Fruit fly (Drosophila melanogaster): ENCODE results near the gene CG2116.

CG2116 gene

dm6 chrX:8145501-8146157 is 16.0 kb downstream of the CG2116 start, which contains the start of the genes alpha-PheRS and CG2129 (continued):
- TF ChIP-seq HLH4C (GFP tag; IDR thresholded peaks at IDR 0.05; ENCODE audit: partially characterized antibody), result peak; percentile 53
- peak; percentile 50 for TF ChIP-seq CG13296 (GFP tag; optimal IDR thresholded peaks at IDR 0.05)
- no peak for TF ChIP-seq bowl (GFP tag; IDR thresholded peaks at IDR 0.05)
- no peak for TF ChIP-seq dan (GFP tag; IDR thresholded peaks at IDR 0.05)
- no peak for TF ChIP-seq HLH3B (GFP tag; IDR thresholded peaks at IDR 0.05)
- no peak for TF ChIP-seq Fer2 (tag; optimal IDR thresholded peaks at IDR 0.05)
- TF ChIP-seq Mrtf (GFP tag; IDR thresholded peaks at IDR 0.05), result no peak
- no peak for TF ChIP-seq br (optimal IDR thresholded peaks at IDR 0.05)
- no peak for TF ChIP-seq TFAM (GFP tag; optimal IDR thresholded peaks at IDR 0.05)
- no peak for TF ChIP-seq Mad (GFP tag; optimal IDR thresholded peaks at IDR 0.05)
- no peak for TF ChIP-seq Myb (GFP tag; optimal IDR thresholded peaks at IDR 0.05)
- no peak for TF ChIP-seq dati (GFP tag; IDR thresholded peaks at IDR 0.05)
- TF ChIP-seq CG13775 (GFP tag; optimal IDR thresholded peaks at IDR 0.05), result peak; percentile 17
- no peak for TF ChIP-seq CG17359 (tag; optimal IDR thresholded peaks at IDR 0.05)
- TF ChIP-seq ash1 (GFP tag; optimal IDR thresholded peaks at IDR 0.05), result no peak
- TF ChIP-seq Blimp-1 (GFP tag; optimal IDR thresholded peaks at IDR 0.05), result no peak
- no peak for TF ChIP-seq CG7786 (GFP tag; optimal IDR thresholded peaks at IDR 0.05)
- no peak for TF ChIP-seq bbx (GFP tag; IDR thresholded peaks at IDR 0.05; ENCODE audit: partially characterized antibody)
- no peak for TF ChIP-seq CG17328 (GFP tag; IDR thresholded peaks at IDR 0.05)
- TF ChIP-seq hkb (optimal IDR thresholded peaks at IDR 0.05), result no peak
- TF ChIP-seq hkb (GFP tag; IDR thresholded peaks at IDR 0.05), result no peak
- TF ChIP-seq Awh (GFP tag; IDR thresholded peaks at IDR 0.05), result no peak
- peak; percentile 28 for TF ChIP-seq PHDP (tag; optimal IDR thresholded peaks at IDR 0.05)
- no peak for TF ChIP-seq Adf1 (GFP tag; IDR thresholded peaks at IDR 0.05)
- TF ChIP-seq E2f1 (GFP tag; IDR thresholded peaks at IDR 0.05), result no peak
- 0 out of 2 replicates have a peak, but pooled peaks have one; percentile 18 for TF ChIP-seq CG14014 (GFP tag; IDR thresholded peaks at IDR 0.05)
- TF ChIP-seq CG15479 (GFP tag; optimal IDR thresholded peaks at IDR 0.05), result no peak
- TF ChIP-seq gcm (GFP tag; optimal IDR thresholded peaks at IDR 0.05), result no peak
- TF ChIP-seq CG31441 (GFP tag; IDR thresholded peaks at IDR 0.05), result no peak
- no peak for TF ChIP-seq nerfin-2 (GFP tag; IDR thresholded peaks at IDR 0.05; ENCODE audit: partially characterized antibody)
- no peak for TF ChIP-seq CG12236 (GFP tag; optimal IDR thresholded peaks at IDR 0.05)
- TF ChIP-seq CG6765 (GFP tag; optimal IDR thresholded peaks at IDR 0.05), result no peak
- TF ChIP-seq otp (GFP tag; IDR thresholded peaks at IDR 0.05), result no peak
- TF ChIP-seq trem (tag; optimal IDR thresholded peaks at IDR 0.05), result peak; percentile 55
- TF ChIP-seq org-1 (GFP tag; optimal IDR thresholded peaks at IDR 0.05), result no peak
- TF ChIP-seq run (tag; optimal IDR thresholded peaks at IDR 0.05), result no peak
- TF ChIP-seq CG3065 (GFP tag; optimal IDR thresholded peaks at IDR 0.05), result no peak
- TF ChIP-seq CG10321 (GFP tag; IDR thresholded peaks at IDR 0.05), result no peak
- TF ChIP-seq CG10431 (GFP tag; optimal IDR thresholded peaks at IDR 0.05), result no peak
- no peak for TF ChIP-seq Hmr (GFP tag; optimal IDR thresholded peaks at IDR 0.05)
- peak; percentile 17 for TF ChIP-seq CG9797 (GFP tag; optimal IDR thresholded peaks at IDR 0.05)
- no peak for TF ChIP-seq CG1233 (GFP tag; optimal IDR thresholded peaks at IDR 0.05)
- no peak for TF ChIP-seq gce (GFP tag; IDR thresholded peaks at IDR 0.05)
- TF ChIP-seq peb (GFP tag; IDR thresholded peaks at IDR 0.05), result no peak
- TF ChIP-seq al (GFP tag; IDR thresholded peaks at IDR 0.05), result no peak
- no peak for TF ChIP-seq CG10209 (GFP tag; optimal IDR thresholded peaks at IDR 0.05)
- TF ChIP-seq Dll (GFP tag; IDR thresholded peaks at IDR 0.05; ENCODE audit: partially characterized antibody), result peak; percentile 62; the same call in 2 of the 4 replicates
- TF ChIP-seq CG7745 (tag; optimal IDR thresholded peaks at IDR 0.05), result no peak
- TF ChIP-seq GATAe (GFP tag; conservative IDR thresholded peaks at IDR 0.05), result no peak
- TF ChIP-seq eve (GFP tag; optimal IDR thresholded peaks at IDR 0.05), result no peak
- no peak for TF ChIP-seq CG2199 (GFP tag; IDR thresholded peaks at IDR 0.05)
- TF ChIP-seq CG4730 (GFP tag; IDR thresholded peaks at IDR 0.05), result no peak
